Fruit fly (Drosophila melanogaster): Measurements from ENCODE around the gene CG31760.

DNA sequence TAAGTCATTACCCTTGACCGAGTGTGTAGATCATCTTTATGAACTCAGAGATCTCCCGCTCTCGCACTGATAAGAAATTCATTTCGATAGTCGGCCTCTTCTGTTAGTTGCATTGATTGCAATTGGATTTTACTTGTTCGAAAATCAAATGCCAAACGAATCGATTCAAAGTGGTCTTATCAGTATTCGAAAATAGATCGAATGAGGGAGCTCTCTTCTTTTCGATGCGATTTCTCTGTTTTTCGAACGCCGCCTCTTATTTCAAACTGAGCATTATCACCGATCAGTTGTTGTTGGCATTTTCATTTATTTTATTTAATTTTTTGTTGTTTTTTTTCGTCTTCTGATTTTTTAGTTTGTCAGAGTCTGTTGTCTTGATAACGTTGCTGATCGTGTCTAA, 58.4 kb downstream of the CG31760 start:
- TF ChIP-seq ttk (optimal IDR thresholded peaks at IDR 0.05) (no peak), h (optimal IDR thresholded peaks at IDR 0.05) (no peak), insv (optimal IDR thresholded peaks at IDR 0.05) (no peak)

Data from Kc167 (cell line).